Fruit fly (Drosophila melanogaster) whole organism, wandering third instar larva: Measurements from ENCODE around the gene AnxB11.

Source experiments
- Abd-B ChIP-seq: fragments of >200 bp; optimal IDR thresholded peaks from 2 replicates; lab custom pipeline; 2017; ENCODE audit warnings: missing biosample characterization, missing genetic modification characterization
- CG32264 ChIP-seq: fragments of 200-800 bp; sonication (Bioruptor generic); optimal IDR thresholded peaks from 2 replicates; lab custom pipeline; 2016; ENCODE audit warnings: missing biosample characterization, missing genetic modification characterization
- CG9705 ChIP-seq: fragments of 200-800 bp; sonication (Bioruptor generic); optimal IDR thresholded peaks from 2 replicates; lab custom pipeline; 2018; ENCODE audit warnings: missing biosample characterization, mild to moderate bottlenecking, missing genetic modification characterization
- CrebA ChIP-seq: fragments of 200-800 bp; sonication (Bioruptor generic); optimal IDR thresholded peaks from 2 replicates; lab custom pipeline; 2016; ENCODE audit warnings: missing biosample characterization, mild to moderate bottlenecking, missing genetic modification characterization, borderline replicate concordance
- Dfd ChIP-seq: fragments of >200 bp; optimal IDR thresholded peaks from 2 replicates; lab custom pipeline; 2017; ENCODE audit warnings: missing biosample characterization, missing genetic modification characterization
- Dif ChIP-seq: fragments of 200-275, 200-300 bp; sonication (Bioruptor generic); optimal IDR thresholded peaks from 2 replicates; lab custom pipeline; 2018; ENCODE audit warnings: missing biosample characterization, missing genetic modification characterization; ENCODE audit not compliant: partially characterized antibody
- GATAd ChIP-seq: sonication (Bioruptor generic); optimal IDR thresholded peaks from 2 replicates; lab custom pipeline; 2016; ENCODE audit warnings: missing biosample characterization, missing genetic modification characterization
- HLH106 ChIP-seq: fragments of 200-800 bp; optimal IDR thresholded peaks from 3 replicates; lab custom pipeline; 2019; ENCODE audit warnings: missing biosample characterization, mild to moderate bottlenecking, missing genetic modification characterization, moderate library complexity
- Hnf4 ChIP-seq: fragments of 200-800 bp; sonication (Bioruptor generic); optimal IDR thresholded peaks from 2 replicates; lab custom pipeline; 2016; ENCODE audit warnings: missing biosample characterization, mild to moderate bottlenecking, missing genetic modification characterization
- Hr78 ChIP-seq: fragments of >200 bp; optimal IDR thresholded peaks from 2 replicates; lab custom pipeline; 2017; ENCODE audit warnings: missing biosample characterization, missing genetic modification characterization
- Hr83 ChIP-seq: fragments of 200-300 bp; sonication (Bioruptor generic); optimal IDR thresholded peaks from 2 replicates; lab custom pipeline; 2016; ENCODE audit warnings: missing biosample characterization, mild to moderate bottlenecking, missing genetic modification characterization, moderate library complexity; ENCODE audit not compliant: poor library complexity, severe bottlenecking
- Jra ChIP-seq: sonication (Bioruptor generic); optimal IDR thresholded peaks from 2 replicates; lab custom pipeline; 2016; ENCODE audit warnings: missing biosample characterization, missing genetic modification characterization
- Mio ChIP-seq: sonication (Bioruptor generic); optimal IDR thresholded peaks from 2 replicates; lab custom pipeline; 2016; ENCODE audit warnings: missing biosample characterization, missing genetic modification characterization
- Myc ChIP-seq: fragments of >200 bp; optimal IDR thresholded peaks from 2 replicates; lab custom pipeline; 2017
- N ChIP-seq: fragments of >200 bp; optimal IDR thresholded peaks from 2 replicates; lab custom pipeline; 2018; ENCODE audit warnings: missing biosample characterization, missing external identifiers, missing genetic modification characterization
- OdsH ChIP-seq: fragments of 200-800 bp; sonication (Bioruptor generic); optimal IDR thresholded peaks from 2 replicates; lab custom pipeline; 2016; ENCODE audit warnings: missing biosample characterization, mild to moderate bottlenecking, missing genetic modification characterization
- Rel ChIP-seq, 2 experiments: fragments of 200-800 bp; sonication (Bioruptor generic) in 1 of 2; optimal IDR thresholded peaks; 2 replicates in 1 of 2; 3 replicates in 1 of 2; lab custom pipeline; 2016 to 2019; ENCODE audit warnings: mild to moderate bottlenecking in 2 of 2, missing biosample characterization in 2 of 2, missing genetic modification characterization in 2 of 2, moderate library complexity in 1 of 2
- Sp1 ChIP-seq: fragments of 200-800 bp; sonication (Bioruptor generic); optimal IDR thresholded peaks from 3 replicates; lab custom pipeline; 2019; ENCODE audit warnings: missing biosample characterization, mild to moderate bottlenecking, missing genetic modification characterization, moderate library complexity
- Vsx2 ChIP-seq: fragments of 200-300, 225-300 bp; sonication (Bioruptor generic); optimal IDR thresholded peaks from 2 replicates; lab custom pipeline; 2018; ENCODE audit warnings: missing biosample characterization, missing genetic modification characterization; ENCODE audit not compliant: partially characterized antibody
- br ChIP-seq: fragments of 200-800 bp; sonication (Bioruptor generic); optimal IDR thresholded peaks from 2 replicates; lab custom pipeline; 2016; ENCODE audit warnings: missing biosample characterization, missing genetic modification characterization
- brk ChIP-seq: fragments of 200-800 bp; sonication (Bioruptor generic); optimal IDR thresholded peaks from 2 replicates; lab custom pipeline; 2016; ENCODE audit warnings: missing biosample characterization, mild to moderate bottlenecking, missing genetic modification characterization
- dl ChIP-seq, 2 experiments: fragments of 175-275, 200-275 bp in 1 of 2; fragments of 200-275 bp in 1 of 2; sonication (Bioruptor generic); optimal IDR thresholded peaks; lab custom pipeline; 2018; ENCODE audit warnings: mild to moderate bottlenecking in 2 of 2, missing biosample characterization in 2 of 2, missing genetic modification characterization in 2 of 2, moderate library complexity in 2 of 2; ENCODE audit not compliant: partially characterized antibody in 2 of 2, insufficient read depth in 1 of 2
- dmrt93B ChIP-seq: fragments of 200-800 bp; sonication (Bioruptor generic); optimal IDR thresholded peaks from 2 replicates; lab custom pipeline; 2018; ENCODE audit warnings: missing biosample characterization, mild to moderate bottlenecking, missing genetic modification characterization
- dsf ChIP-seq: sonication (Bioruptor generic); optimal IDR thresholded peaks from 2 replicates; lab custom pipeline; 2016; ENCODE audit warnings: missing biosample characterization, missing genetic modification characterization, borderline replicate concordance
- ey ChIP-seq: fragments of 200-800 bp; sonication (Bioruptor generic); optimal IDR thresholded peaks from 2 replicates; lab custom pipeline; 2016; ENCODE audit warnings: missing biosample characterization, missing genetic modification characterization
- foxo ChIP-seq, 2 experiments: fragments of 200-800 bp; sonication (Bioruptor generic); optimal IDR thresholded peaks; 2 replicates in 1 of 2; 3 replicates in 1 of 2; lab custom pipeline; 2016 to 2017; ENCODE audit warnings: missing biosample characterization in 2 of 2, missing genetic modification characterization in 2 of 2
- fru ChIP-seq: fragments of 200-800 bp; sonication (Bioruptor generic); optimal IDR thresholded peaks from 3 replicates; lab custom pipeline; 2016; ENCODE audit warnings: missing biosample characterization, mild to moderate bottlenecking, missing genetic modification characterization
- h ChIP-seq: fragments of 200-800 bp; sonication (Bioruptor generic); optimal IDR thresholded peaks from 3 replicates; lab custom pipeline; 2016; ENCODE audit warnings: missing biosample characterization, mild to moderate bottlenecking, missing genetic modification characterization
- jim ChIP-seq: fragments of 175-275, 200-325 bp; sonication (Bioruptor generic); optimal IDR thresholded peaks from 2 replicates; lab custom pipeline; 2016; ENCODE audit warnings: missing biosample characterization, mild to moderate bottlenecking, missing genetic modification characterization
- lola ChIP-seq: fragments of >200 bp; optimal IDR thresholded peaks from 2 replicates; lab custom pipeline; 2017; ENCODE audit warnings: missing biosample characterization, missing genetic modification characterization
- pan ChIP-seq: fragments of >200 bp; optimal IDR thresholded peaks from 2 replicates; lab custom pipeline; 2017
- psq ChIP-seq: fragments of 200-800 bp; sonication (Bioruptor generic); optimal IDR thresholded peaks from 3 replicates; lab custom pipeline; 2017; ENCODE audit warnings: missing biosample characterization, mild to moderate bottlenecking, missing genetic modification characterization, moderate library complexity
- rgr ChIP-seq: fragments of 200-800 bp; sonication (Bioruptor generic); optimal IDR thresholded peaks from 3 replicates; lab custom pipeline; 2016; ENCODE audit warnings: missing biosample characterization, mild to moderate bottlenecking, missing genetic modification characterization
- sage ChIP-seq: fragments of 200-800 bp; sonication (Bioruptor generic); optimal IDR thresholded peaks from 2 replicates; lab custom pipeline; 2016; ENCODE audit warnings: missing biosample characterization, mild to moderate bottlenecking, missing genetic modification characterization
- sv ChIP-seq: fragments of 200-800 bp; sonication (Bioruptor generic); optimal IDR thresholded peaks from 3 replicates; lab custom pipeline; 2016; ENCODE audit warnings: missing biosample characterization, missing genetic modification characterization
- tai ChIP-seq: sonication (Bioruptor generic); optimal IDR thresholded peaks from 2 replicates; lab custom pipeline; 2016; ENCODE audit warnings: missing biosample characterization, missing genetic modification characterization
- usp ChIP-seq: fragments of >200 bp; optimal IDR thresholded peaks from 2 replicates; lab custom pipeline; 2017; ENCODE audit warnings: missing biosample characterization, missing genetic modification characterization
- woc ChIP-seq: sonication (Bioruptor generic); optimal IDR thresholded peaks from 2 replicates; lab custom pipeline; 2016; ENCODE audit warnings: missing biosample characterization, mild to moderate bottlenecking, missing genetic modification characterization

The AnxB11 gene

DNA sequence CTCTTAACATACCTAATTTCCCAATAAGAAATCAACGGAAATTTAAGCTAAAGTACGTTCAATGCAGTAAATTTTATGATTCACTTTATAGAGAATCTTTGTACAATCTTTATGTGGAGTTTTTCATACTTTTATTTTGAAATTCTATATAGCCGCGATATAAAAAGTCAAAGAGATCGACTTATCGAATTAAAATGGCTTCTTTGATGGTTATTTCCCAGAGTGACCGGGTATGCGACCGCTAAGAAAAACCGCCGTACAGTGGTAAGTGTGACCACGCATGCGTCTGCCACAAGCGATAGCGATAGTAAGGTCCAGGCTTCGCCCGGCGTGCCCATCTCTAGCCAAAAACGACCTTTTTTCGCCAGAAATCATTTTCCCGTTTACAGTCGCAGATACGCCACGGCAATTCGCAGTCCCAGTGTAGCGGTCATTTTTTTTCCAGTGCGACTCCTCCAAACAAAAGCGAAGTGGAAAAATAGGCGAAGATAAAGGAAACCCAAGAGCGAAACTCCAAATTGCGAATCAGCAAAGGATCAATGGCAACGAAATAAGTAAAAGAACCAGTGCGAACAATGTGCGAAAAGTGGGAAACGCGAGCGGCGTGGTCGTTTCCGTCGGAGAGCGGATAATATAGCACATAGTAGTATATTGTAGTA, 530 bp upstream of the AnxB11 start, which contains the start of gene hang:
hang (plus strand) TSS at position 366 of the 659 bp plus-strand sequence.
- TF ChIP-seq Rel (GFP tag; optimal IDR thresholded peaks at IDR 0.05; lab: Kevin White, UChicago) (no peak), Rel (tag; optimal IDR thresholded peaks at IDR 0.05; lab: Kevin White, UChicago) (peak; percentile 44), pan (lab: Kevin White, UChicago) (no peak), Hr78 (no peak), sage (GFP tag; lab: Kevin White, UChicago) (no peak), HLH106 (peak; percentile 3), CG9705 (GFP tag; lab: Kevin White, UChicago) (no peak), usp (GFP tag; lab: Kevin White, UChicago) (no peak), GATAd (GFP tag; lab: Kevin White, UChicago) (no peak), dmrt93B (GFP tag; lab: Kevin White, UChicago) (no peak), Hr83 (GFP tag; lab: Kevin White, UChicago) (peak; percentile 45), tai (GFP tag; lab: Kevin White, UChicago) (no peak), dsf (GFP tag; lab: Kevin White, UChicago) (peak; percentile 1), Dif (GFP tag; lab: Kevin White, UChicago) (no peak), sv (GFP tag; lab: Kevin White, UChicago) (no peak), Dfd (GFP tag; lab: Kevin White, UChicago) (no peak), lola (GFP tag; lab: Kevin White, UChicago) (no peak), N (GFP tag; lab: Kevin White, UChicago) (no peak), ey (GFP tag; lab: Kevin White, UChicago) (peak; percentile 4), Mio (GFP tag; lab: Kevin White, UChicago) (no peak), Sp1 (GFP tag; lab: Kevin White, UChicago) (peak; percentile 54), Vsx2 (no peak), Abd-B (no peak), rgr (GFP tag; lab: Kevin White, UChicago) (peak; percentile 54), CG32264 (no peak), dl (GFP tag; optimal IDR thresholded peaks at IDR 0.05; lab: Kevin White, UChicago; ENCODE audit: insufficient read depth in 1 of 2, partially characterized antibody in 2 of 2) (peak in 1 of 2 experiments; percentile 14), h (GFP tag; lab: Kevin White, UChicago) (peak; percentile 54), br (GFP tag; lab: Kevin White, UChicago) (peak; percentile 30), Hnf4 (GFP tag; lab: Kevin White, UChicago) (peak; percentile 49), CrebA (GFP tag; lab: Kevin White, UChicago) (no peak), fru (no peak), Myc (lab: Kevin White, UChicago) (no peak), Jra (GFP tag; lab: Kevin White, UChicago) (no peak), foxo (GFP tag; optimal IDR thresholded peaks at IDR 0.05; lab: Kevin White, UChicago) (peak in 1 of 2 experiments; percentile 46), brk (GFP tag; lab: Kevin White, UChicago) (no peak), woc (GFP tag; lab: Kevin White, UChicago) (peak; percentile 7), jim (GFP tag; lab: Kevin White, UChicago) (peak; percentile 44), psq (GFP tag; lab: Kevin White, UChicago) (peak; percentile 79), OdsH (peak; percentile 21)
- TF ChIP-seq, all 38 proteins: peak for 16

DNA sequence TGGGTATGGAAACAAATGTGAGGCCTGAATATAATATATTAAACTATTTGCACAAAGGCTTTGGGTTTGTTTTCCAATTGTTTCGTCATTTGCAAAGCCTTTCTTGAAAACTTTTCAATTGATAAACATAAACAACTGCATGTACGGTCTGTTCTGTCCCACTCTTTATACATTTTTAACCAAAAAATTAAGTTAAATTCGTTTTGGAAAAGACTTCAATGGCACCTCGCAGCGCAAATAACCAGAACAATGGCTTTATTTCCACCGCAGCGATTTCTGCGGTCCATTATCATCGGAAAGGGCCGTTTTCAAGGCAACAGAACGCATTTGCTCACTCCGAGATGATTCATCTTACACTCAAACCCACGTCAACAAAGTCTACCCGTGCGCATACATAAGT, 1.2 kb downstream of the AnxB11 start:
- TF ChIP-seq sv (GFP tag; lab: Kevin White, UChicago): no peak
- no peak for TF ChIP-seq CG9705 (GFP tag; lab: Kevin White, UChicago)
- TF ChIP-seq tai (GFP tag; lab: Kevin White, UChicago): no peak
- no peak for TF ChIP-seq Hr83 (GFP tag; lab: Kevin White, UChicago)
- TF ChIP-seq Myc (lab: Kevin White, UChicago): no peak
- no peak for TF ChIP-seq CG32264
- no peak for TF ChIP-seq GATAd (GFP tag; lab: Kevin White, UChicago)
- no peak for TF ChIP-seq usp (GFP tag; lab: Kevin White, UChicago)
- no peak for TF ChIP-seq N (GFP tag; lab: Kevin White, UChicago)
- no peak for TF ChIP-seq fru
- TF ChIP-seq, all 38 proteins: peak for 0
